Fruit fly (Drosophila melanogaster): ENCODE measurements around the gene LanA.
A peak's percentile ranks its signal among the peaks of the same experiment; 100 is the strongest.

The LanA gene

dm6 chr3L:6188995-6189927, 28.6 kb downstream of the LanA start, which contains the start of the genes D19A and CG7386 (continued):
- no peak for TF ChIP-seq Sry-β (GFP tag; optimal IDR thresholded peaks at IDR 0.05)
- TF ChIP-seq tup (GFP tag; optimal IDR thresholded peaks at IDR 0.05): peak; percentile 5
- peak; percentile 34; the same call in 1 of the 2 replicates for TF ChIP-seq amos (GFP tag; IDR thresholded peaks at IDR 0.05; ENCODE audit: partially characterized antibody)
- no peak for TF ChIP-seq cad (GFP tag; optimal IDR thresholded peaks at IDR 0.05)
- 0 out of 2 replicates have a peak, but pooled peaks have one; percentile 33 for TF ChIP-seq toy (GFP tag; IDR thresholded peaks at IDR 0.05)
- no peak for TF ChIP-seq unc-4 (GFP tag; IDR thresholded peaks at IDR 0.05; ENCODE audit: partially characterized antibody)
- TF ChIP-seq kay (GFP tag; optimal IDR thresholded peaks at IDR 0.05): peak; percentile 5
- TF ChIP-seq Hsf (GFP tag; optimal IDR thresholded peaks at IDR 0.05): peak; percentile 41
- TF ChIP-seq Xrp1 (GFP tag; IDR thresholded peaks at IDR 0.05): peak; percentile 70
- TF ChIP-seq CG9437 (GFP tag; optimal IDR thresholded peaks at IDR 0.05): peak; percentile 21
- TF ChIP-seq Lhr (GFP tag; optimal IDR thresholded peaks at IDR 0.05): no peak
- peak; percentile 53 for TF ChIP-seq Sox100B (GFP tag; optimal IDR thresholded peaks at IDR 0.05)
- peak; percentile 75 for TF ChIP-seq ci (GFP tag; IDR thresholded peaks at IDR 0.05)
- TF ChIP-seq h (optimal IDR thresholded peaks at IDR 0.05): no peak
- TF ChIP-seq CG10654 (GFP tag; optimal IDR thresholded peaks at IDR 0.05): peak; percentile 2
- no peak for TF ChIP-seq trh (GFP tag; optimal IDR thresholded peaks at IDR 0.05)
- no peak for TF ChIP-seq Opbp (GFP tag; IDR thresholded peaks at IDR 0.05; ENCODE audit: partially characterized antibody)
- TF ChIP-seq CG13424 (tag; optimal IDR thresholded peaks at IDR 0.05): peak; percentile 68
- peak; percentile 22 for TF ChIP-seq CHES-1-like (GFP tag; optimal IDR thresholded peaks at IDR 0.05)
- TF ChIP-seq CG8281 (tag; optimal IDR thresholded peaks at IDR 0.05): no peak
- no peak for TF ChIP-seq fd64A (GFP tag; optimal IDR thresholded peaks at IDR 0.05)
- no peak for TF ChIP-seq C15 (GFP tag; IDR thresholded peaks at IDR 0.05)
- no peak for TF ChIP-seq yki (optimal IDR thresholded peaks at IDR 0.05)
- TF ChIP-seq mam (GFP tag; optimal IDR thresholded peaks at IDR 0.05): peak; percentile 74
- peak; percentile 61 for TF ChIP-seq Optix (GFP tag; IDR thresholded peaks at IDR 0.05)
- TF ChIP-seq Gug (GFP tag; IDR thresholded peaks at IDR 0.05): peak; percentile 75; the same call in 3 of the 4 replicates
- no peak for TF ChIP-seq CG13123 (GFP tag; optimal IDR thresholded peaks at IDR 0.05)
- no peak for TF ChIP-seq sima (GFP tag; optimal IDR thresholded peaks at IDR 0.05)
- TF ChIP-seq Kr (GFP tag; optimal IDR thresholded peaks at IDR 0.05): no peak
- no peak for TF ChIP-seq CG11398 (GFP tag; optimal IDR thresholded peaks at IDR 0.05)
- no peak for TF ChIP-seq CG1602 (GFP tag; optimal IDR thresholded peaks at IDR 0.05)
- peak; percentile 58 for TF ChIP-seq Sox102F (GFP tag; optimal IDR thresholded peaks at IDR 0.05)
- peak; percentile 46 for TF ChIP-seq Dip3 (GFP tag; optimal IDR thresholded peaks at IDR 0.05)
- no peak for TF ChIP-seq luna (GFP tag; optimal IDR thresholded peaks at IDR 0.05)
- no peak for TF ChIP-seq br (optimal IDR thresholded peaks at IDR 0.05)
- no peak for TF ChIP-seq BEAF-32 (GFP tag; optimal IDR thresholded peaks at IDR 0.05)
- 0 out of 2 replicates have a peak, but pooled peaks have one; percentile 36 for TF ChIP-seq bbx (GFP tag; IDR thresholded peaks at IDR 0.05; ENCODE audit: partially characterized antibody)
- peak; percentile 32 for TF ChIP-seq kah (GFP tag; optimal IDR thresholded peaks at IDR 0.05)
- no peak for TF ChIP-seq CG10462 (GFP tag; optimal IDR thresholded peaks at IDR 0.05)
- no peak for TF ChIP-seq pfk (GFP tag; optimal IDR thresholded peaks at IDR 0.05)
- TF ChIP-seq CG3847 (GFP tag; IDR thresholded peaks at IDR 0.05): peak; percentile 51
- no peak for TF ChIP-seq Mes4 (GFP tag; optimal IDR thresholded peaks at IDR 0.05)
- TF ChIP-seq al (GFP tag; IDR thresholded peaks at IDR 0.05): peak; percentile 49
- TF ChIP-seq ATbp (GFP tag; optimal IDR thresholded peaks at IDR 0.05): no peak
- TF ChIP-seq CG7786 (GFP tag; optimal IDR thresholded peaks at IDR 0.05): peak; percentile 56
- no peak for TF ChIP-seq CG15011 (GFP tag; optimal IDR thresholded peaks at IDR 0.05)
- TF ChIP-seq CG34376 (GFP tag; optimal IDR thresholded peaks at IDR 0.05): no peak
- TF ChIP-seq inv (GFP tag; IDR thresholded peaks at IDR 0.05; ENCODE audit: partially characterized antibody): 0 out of 2 replicates have a peak, but pooled peaks have one; percentile 21
- TF ChIP-seq CG3407 (GFP tag; optimal IDR thresholded peaks at IDR 0.05): no peak
- no peak for TF ChIP-seq CG6654 (GFP tag; optimal IDR thresholded peaks at IDR 0.05)
